Fruit fly (Drosophila melanogaster) whole organism, embryonic: ENCODE data around the gene mAcon1.

Source experiments
- BEAF-32 ChIP-seq: fragments of 200-800 bp; sonication (Bioruptor generic); optimal IDR thresholded peaks from 3 replicates; lab custom pipeline; 2017; ENCODE audit warnings: missing biosample characterization, missing genetic modification characterization, mild to moderate bottlenecking, moderate library complexity, missing genetic modification reagents
- Blimp-1 ChIP-seq: fragments of 200-800 bp; sonication (Bioruptor generic); optimal IDR thresholded peaks from 3 replicates; lab custom pipeline; 2018; ENCODE audit warnings: missing biosample characterization, missing genetic modification characterization, mild to moderate bottlenecking, moderate library complexity, missing genetic modification reagents
- CG1024 ChIP-seq: fragments of 200-800 bp; sonication (Bioruptor generic); IDR thresholded peaks from 2 replicates; pipeline ENCODE4 v1.3.6; 2022; ENCODE audit warnings: missing biosample characterization, missing genetic modification characterization
- CG10321 ChIP-seq: fragments of 200-800 bp; sonication (Bioruptor generic); IDR thresholded peaks from 2 replicates; pipeline ENCODE4 v1.3.6; 2022; ENCODE audit warnings: missing biosample characterization, missing genetic modification characterization
- CG10959 ChIP-seq: fragments of 200-800 bp; sonication (Bioruptor generic); IDR thresholded peaks from 2 replicates; pipeline ENCODE4 v1.3.6; 2022; ENCODE audit warnings: missing biosample characterization, missing genetic modification characterization
- CG1233 ChIP-seq: fragments of 200-800 bp; sonication (Bioruptor generic); optimal IDR thresholded peaks from 4 replicates; lab custom pipeline; 2018; ENCODE audit warnings: missing biosample characterization, mild to moderate bottlenecking, missing genetic modification characterization
- CG12769 ChIP-seq: fragments of 200-800 bp; sonication (Bioruptor generic); optimal IDR thresholded peaks from 2 replicates; lab custom pipeline; 2019; ENCODE audit warnings: missing biosample characterization, mild to moderate bottlenecking, missing genetic modification characterization, moderate library complexity
- CG13424 ChIP-seq: fragments of 200-800 bp; sonication (Bioruptor generic); optimal IDR thresholded peaks from 2 replicates; lab custom pipeline; 2019; ENCODE audit warnings: missing biosample characterization, mild to moderate bottlenecking, missing genetic modification characterization, moderate library complexity
- CG15601 ChIP-seq: fragments of 200-800 bp; sonication (Bioruptor generic); optimal IDR thresholded peaks from 3 replicates; lab custom pipeline; 2019; ENCODE audit warnings: missing biosample characterization, mild to moderate bottlenecking, missing genetic modification characterization, moderate library complexity
- CG17328 ChIP-seq: fragments of 200-800 bp; sonication (Bioruptor generic); IDR thresholded peaks from 2 replicates; pipeline ENCODE4 v1.3.6; 2022; ENCODE audit warnings: missing biosample characterization, missing genetic modification characterization
- CG17359 ChIP-seq: fragments of 200-800 bp; sonication (Bioruptor generic); optimal IDR thresholded peaks from 3 replicates; lab custom pipeline; 2018; ENCODE audit warnings: missing biosample characterization, mild to moderate bottlenecking, missing genetic modification characterization, moderate library complexity
- CG17568 ChIP-seq: fragments of 200-800 bp; sonication (Bioruptor generic); optimal IDR thresholded peaks from 2 replicates; lab custom pipeline; 2018; ENCODE audit warnings: missing biosample characterization, mild to moderate bottlenecking, missing genetic modification characterization, moderate library complexity
- CG17612 ChIP-seq: fragments of 200-800 bp; sonication (Bioruptor generic); IDR thresholded peaks from 2 replicates; pipeline ENCODE4 v1.3.6; 2022; ENCODE audit warnings: missing biosample characterization, missing genetic modification characterization
- CG32532 ChIP-seq: fragments of 200-800 bp; sonication (Bioruptor generic); IDR thresholded peaks from 2 replicates; pipeline ENCODE4 v1.3.6; 2022; ENCODE audit warnings: missing biosample characterization, missing genetic modification characterization
- CG32772 ChIP-seq: fragments of 200-800 bp; sonication (Bioruptor generic); IDR thresholded peaks from 2 replicates; pipeline ENCODE4 v1.3.6; 2022; ENCODE audit warnings: missing biosample characterization, missing genetic modification characterization
- CG43689 ChIP-seq: fragments of 200-800 bp; sonication (Bioruptor generic); IDR thresholded peaks from 2 replicates; pipeline ENCODE4 v1.3.6; 2022; ENCODE audit warnings: missing biosample characterization, missing genetic modification characterization
- CG5953 ChIP-seq: fragments of 200-800 bp; sonication (Bioruptor generic); IDR thresholded peaks from 2 replicates; pipeline ENCODE4 v1.3.6; 2022; ENCODE audit warnings: missing biosample characterization, missing genetic modification characterization
- CG6683 ChIP-seq: fragments of 200-800 bp; sonication (Bioruptor generic); optimal IDR thresholded peaks from 2 replicates; lab custom pipeline; 2017; ENCODE audit warnings: missing biosample characterization, mild to moderate bottlenecking, missing genetic modification characterization, missing genetic modification reagents
- CG6765 ChIP-seq: fragments of 200-800 bp; sonication (Bioruptor generic); optimal IDR thresholded peaks from 3 replicates; lab custom pipeline; 2017; ENCODE audit warnings: missing biosample characterization, mild to moderate bottlenecking, missing genetic modification characterization
- CG7271 ChIP-seq: fragments of 200-800 bp; sonication (Bioruptor generic); optimal IDR thresholded peaks from 2 replicates; lab custom pipeline; 2018; ENCODE audit warnings: missing biosample characterization, mild to moderate bottlenecking, missing genetic modification characterization, moderate library complexity
- CG7928 ChIP-seq: fragments of 200-800 bp; sonication (Bioruptor generic); optimal IDR thresholded peaks from 2 replicates; lab custom pipeline; 2017; ENCODE audit warnings: missing biosample characterization, mild to moderate bottlenecking, missing genetic modification characterization
- CG8290 ChIP-seq, 3 experiments: fragments of 200-800 bp; sonication (Bioruptor generic); optimal IDR thresholded peaks; 2 replicates each; lab custom pipeline; 2016 to 2019; ENCODE audit warnings: missing biosample characterization in 3 of 3, missing genetic modification characterization in 3 of 3, mild to moderate bottlenecking in 2 of 3, moderate library complexity in 1 of 3
- D ChIP-seq, 2 experiments: fragments of 200-800 bp in 1 of 2; fragments of >200 bp in 1 of 2; sonication (Bioruptor generic) in 1 of 2; optimal IDR thresholded peaks; 2 replicates in 1 of 2; 3 replicates in 1 of 2; lab custom pipeline; 2017; ENCODE audit warnings: mild to moderate bottlenecking in 1 of 2, missing biosample characterization in 1 of 2, missing genetic modification characterization in 1 of 2, missing genetic modification reagents in 1 of 2
- Dek ChIP-seq: fragments of 200-800 bp; sonication (Bioruptor generic); optimal IDR thresholded peaks from 3 replicates; lab custom pipeline; 2019; ENCODE audit warnings: missing biosample characterization, mild to moderate bottlenecking, missing genetic modification characterization, moderate library complexity
- Eip74EF ChIP-seq, 2 experiments: fragments of 200-800 bp in 1 of 2; fragments of >200 bp in 1 of 2; sonication (Bioruptor generic) in 1 of 2; optimal IDR thresholded peaks; 2 replicates each; lab custom pipeline; 2017 to 2019; ENCODE audit warnings: missing biosample characterization in 2 of 2, missing genetic modification characterization in 2 of 2, mild to moderate bottlenecking in 1 of 2, moderate library complexity in 1 of 2
- HLH4C ChIP-seq: fragments of 200-800 bp; sonication (Bioruptor generic); IDR thresholded peaks from 3 replicates; pipeline ENCODE4 v1.3.6; 2022; ENCODE audit warnings: missing biosample characterization, missing genetic modification characterization; ENCODE audit not compliant: partially characterized antibody
- HLHmδ ChIP-seq: fragments of 200-800 bp; sonication (Bioruptor generic); optimal IDR thresholded peaks from 2 replicates; lab custom pipeline; 2018; ENCODE audit warnings: missing biosample characterization, mild to moderate bottlenecking, missing genetic modification characterization, moderate library complexity
- HmgZ ChIP-seq: fragments of 200-800 bp; sonication (Bioruptor generic); optimal IDR thresholded peaks from 2 replicates; lab custom pipeline; 2018; ENCODE audit warnings: missing biosample characterization, mild to moderate bottlenecking, missing genetic modification characterization
- Lpt ChIP-seq: fragments of >200 bp; optimal IDR thresholded peaks from 2 replicates; lab custom pipeline; 2018; ENCODE audit warnings: missing biosample characterization, missing genetic modification characterization
- Med ChIP-seq: fragments of 200-800 bp; sonication (Bioruptor generic); peaks from one replicate; lab custom pipeline; 2016; ENCODE audit warnings: missing biosample characterization, missing genetic modification characterization, mild to moderate bottlenecking, inconsistent platforms, moderate library complexity
- NFAT ChIP-seq: fragments of 200-800 bp; sonication (Bioruptor generic); IDR thresholded peaks from 2 replicates; pipeline ENCODE4 v1.3.6; 2022; ENCODE audit warnings: missing biosample characterization, missing genetic modification characterization
- Nf-YB ChIP-seq: fragments of 200-800 bp; sonication (Bioruptor generic); optimal IDR thresholded peaks from 3 replicates; lab custom pipeline; 2019; ENCODE audit warnings: missing biosample characterization, mild to moderate bottlenecking, missing genetic modification characterization, moderate library complexity
- Sox102F ChIP-seq: fragments of 200-800 bp; sonication (Bioruptor generic); optimal IDR thresholded peaks from 2 replicates; lab custom pipeline; 2018; ENCODE audit warnings: missing biosample characterization, mild to moderate bottlenecking, missing genetic modification characterization, moderate library complexity
- Trl ChIP-seq, 3 experiments: fragments of >200 bp in 2 of 3; fragments of 200-800 bp in 1 of 3; sonication (Bioruptor generic) in 1 of 3; optimal IDR thresholded peaks; 2 replicates in 1 of 3; 3 replicates in 2 of 3; lab custom pipeline; 2016 to 2017; ENCODE audit warnings: missing biosample characterization in 1 of 3, missing genetic modification characterization in 1 of 3
- Xbp1 ChIP-seq: fragments of 200-800 bp; sonication (Bioruptor generic); optimal IDR thresholded peaks from 3 replicates; lab custom pipeline; 2016; ENCODE audit warnings: missing biosample characterization, mild to moderate bottlenecking, missing genetic modification characterization
- amos ChIP-seq: fragments of 200-800 bp; sonication (Bioruptor generic); IDR thresholded peaks from 2 replicates; pipeline ENCODE4 v1.3.6; 2022; ENCODE audit warnings: missing biosample characterization, missing genetic modification characterization; ENCODE audit not compliant: partially characterized antibody
- ase ChIP-seq: fragments of 200-800 bp; sonication (Bioruptor generic); IDR thresholded peaks from 3 replicates; pipeline ENCODE4 v1.3.6; 2022; ENCODE audit warnings: missing biosample characterization, missing genetic modification characterization
- bowl ChIP-seq: fragments of 200-800 bp; sonication (Bioruptor generic); IDR thresholded peaks from 2 replicates; pipeline ENCODE4 v1.3.6; 2022; ENCODE audit warnings: missing biosample characterization, missing genetic modification characterization
- caup ChIP-seq: fragments of 200-800 bp; sonication (Bioruptor generic); optimal IDR thresholded peaks from 3 replicates; lab custom pipeline; 2017; ENCODE audit warnings: missing biosample characterization, mild to moderate bottlenecking, missing genetic modification characterization, moderate library complexity; ENCODE audit not compliant: severe bottlenecking
- cg ChIP-seq: fragments of 200-800 bp; sonication (Bioruptor generic); optimal IDR thresholded peaks from 3 replicates; lab custom pipeline; 2019; ENCODE audit warnings: missing biosample characterization, mild to moderate bottlenecking, missing genetic modification characterization, moderate library complexity
- chm ChIP-seq: fragments of 200-800 bp; sonication (Bioruptor generic); IDR thresholded peaks from 2 replicates; pipeline ENCODE4 v1.3.6; 2022; ENCODE audit warnings: missing biosample characterization, missing genetic modification characterization
- gcm2 ChIP-seq: fragments of 200-800 bp; sonication (Bioruptor generic); optimal IDR thresholded peaks from 2 replicates; lab custom pipeline; 2016; ENCODE audit warnings: missing biosample characterization, missing genetic modification characterization
- gro ChIP-seq: fragments of 200-800 bp; sonication (Bioruptor generic); optimal IDR thresholded peaks from 2 replicates; lab custom pipeline; 2016; ENCODE audit warnings: missing biosample characterization, missing genetic modification characterization
- gsb-n ChIP-seq: fragments of 200-800 bp; sonication (Bioruptor generic); optimal IDR thresholded peaks from 3 replicates; lab custom pipeline; 2018; ENCODE audit warnings: missing biosample characterization, mild to moderate bottlenecking, missing genetic modification characterization
- hb ChIP-seq: fragments of 200-800 bp; sonication (Bioruptor generic); IDR thresholded peaks from 3 replicates; pipeline ENCODE4 v1.3.6; 2022; ENCODE audit warnings: missing biosample characterization, missing genetic modification characterization; ENCODE audit not compliant: partially characterized antibody
- otp ChIP-seq: fragments of 200-800 bp; sonication (Bioruptor generic); IDR thresholded peaks from 3 replicates; pipeline ENCODE4, ENCODE4 v1.3.6; 2022; ENCODE audit warnings: missing biosample characterization, missing genetic modification characterization
- tin ChIP-seq: fragments of 200-800 bp; sonication (Bioruptor generic); optimal IDR thresholded peaks from 3 replicates; lab custom pipeline; 2016; ENCODE audit warnings: missing biosample characterization, missing genetic modification characterization
- zen ChIP-seq: fragments of 200-800 bp; sonication (Bioruptor generic); optimal IDR thresholded peaks from 3 replicates; lab custom pipeline; 2018; ENCODE audit warnings: missing biosample characterization, mild to moderate bottlenecking, missing genetic modification characterization, moderate library complexity

The mAcon1 gene

DNA sequence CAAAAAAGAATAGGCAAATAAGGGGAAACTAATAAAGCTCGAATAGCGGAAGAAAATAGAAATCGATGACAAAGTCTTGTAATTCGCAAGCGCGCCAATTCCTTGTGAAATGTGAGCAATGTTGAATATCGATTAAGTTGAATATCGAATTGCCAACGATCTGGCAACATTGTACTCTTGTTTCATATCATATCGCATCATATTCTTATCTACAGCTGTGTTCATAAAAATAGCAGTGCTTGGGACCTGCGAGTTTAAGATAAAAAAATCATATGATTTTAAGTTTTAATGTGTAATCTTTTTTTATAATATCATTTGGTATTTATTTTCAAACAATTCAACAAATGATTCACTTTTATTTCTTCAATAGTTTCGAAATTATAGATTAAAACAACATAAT lies 19.3 kb upstream of the mAcon1 start (continued):
- TF ChIP-seq otp (GFP tag; lab: Robert Waterston, UW) (0 out of 3 replicates have a peak, but pooled peaks have one; percentile 12), CG6683 (GFP tag; lab: Kevin White, UChicago) (no peak), CG7271 (tag; lab: Kevin White, UChicago) (no peak), Nf-YB (GFP tag; lab: Kevin White, UChicago) (peak; percentile 26), amos (GFP tag; lab: Robert Waterston, UW) (peak; percentile 74), CG10959 (GFP tag; lab: Robert Waterston, UW) (no peak), Sox102F (GFP tag; lab: Kevin White, UChicago) (no peak), CG1024 (GFP tag; lab: Robert Waterston, UW) (no peak), CG13424 (tag; lab: Kevin White, UChicago) (peak; percentile 37), tin (peak; percentile 37), CG7928 (GFP tag; lab: Kevin White, UChicago) (no peak), gsb-n (tag; lab: Kevin White, UChicago) (peak; percentile 50), D (optimal IDR thresholded peaks at IDR 0.05; lab: Kevin White, UChicago) (no peak), D (GFP tag; optimal IDR thresholded peaks at IDR 0.05; lab: Kevin White, UChicago) (no peak), CG32532 (GFP tag; lab: Robert Waterston, UW) (peak; percentile 79), NFAT (peak; percentile 43; the same call in 1 of the 2 replicates), chm (GFP tag; lab: Robert Waterston, UW) (peak; percentile 33; the same call in 1 of the 2 replicates), CG10321 (GFP tag; lab: Robert Waterston, UW) (no peak), BEAF-32 (GFP tag; lab: Kevin White, UChicago) (peak; percentile 72), ase (GFP tag; lab: Robert Waterston, UW) (peak; percentile 44; the same call in 1 of the 3 replicates), HmgZ (tag; lab: Kevin White, UChicago) (peak; percentile 50), CG8290 (GFP tag; optimal IDR thresholded peaks at IDR 0.05; lab: Kevin White, UChicago) (peak; percentile 56), CG8290 (tag; optimal IDR thresholded peaks at IDR 0.05; lab: Kevin White, UChicago) (peak in 1 of 2 experiments; percentile 68), CG15601 (tag; lab: Kevin White, UChicago) (peak; percentile 29), cg (GFP tag; lab: Kevin White, UChicago) (no peak), Trl (optimal IDR thresholded peaks at IDR 0.05; lab: Kevin White, UChicago) (no peak), Trl (GFP tag; optimal IDR thresholded peaks at IDR 0.05; lab: Kevin White, UChicago) (peak; percentile 2), Med (GFP tag; lab: Kevin White, UChicago) (peak; percentile 58), Xbp1 (GFP tag; lab: Kevin White, UChicago) (peak; percentile 57), CG6765 (GFP tag; lab: Kevin White, UChicago) (no peak), Eip74EF (GFP tag; optimal IDR thresholded peaks at IDR 0.05; lab: Kevin White, UChicago) (peak in 1 of 2 experiments; percentile 48), Blimp-1 (no peak), gro (GFP tag; lab: Kevin White, UChicago) (no peak), CG17328 (peak; percentile 66), HLH4C (peak; percentile 76), CG17612 (GFP tag; lab: Robert Waterston, UW) (no peak), CG17568 (peak; percentile 22), CG1233 (peak; percentile 27), CG17359 (peak; percentile 67), CG12769 (tag; lab: Kevin White, UChicago) (peak; percentile 19), CG5953 (GFP tag; lab: Robert Waterston, UW) (no peak), HLHmδ (GFP tag; lab: Kevin White, UChicago) (no peak), gcm2 (no peak), CG43689 (GFP tag; lab: Robert Waterston, UW) (no peak), zen (tag; lab: Kevin White, UChicago) (peak; percentile 3), Dek (tag; lab: Kevin White, UChicago) (peak; percentile 32), Lpt (GFP tag; lab: Kevin White, UChicago) (no peak), hb (GFP tag; lab: Robert Waterston, UW) (peak; percentile 69; the same call in 2 of the 3 replicates), caup (GFP tag; lab: Kevin White, UChicago) (no peak), CG32772 (GFP tag; lab: Robert Waterston, UW) (0 out of 2 replicates have a peak, but pooled peaks have one; percentile 23), bowl (GFP tag; lab: Robert Waterston, UW) (no peak)
